Fruit fly (Drosophila melanogaster) whole organism, embryonic: ENCODE data around the gene CG5056.

Experiments used
- Abd-B ChIP-seq: fragments of 200-800 bp; sonication (Bioruptor generic); optimal IDR thresholded peaks from 2 replicates; lab custom pipeline; 2018; ENCODE audit warnings: missing biosample characterization, mild to moderate bottlenecking, missing genetic modification characterization, moderate library complexity
- Asciz ChIP-seq: fragments of 200-800 bp; sonication (Bioruptor generic); optimal IDR thresholded peaks from 2 replicates; lab custom pipeline; 2017; ENCODE audit warnings: missing biosample characterization, mild to moderate bottlenecking, missing genetic modification characterization, missing genetic modification reagents
- Blimp-1 ChIP-seq: fragments of 200-800 bp; sonication (Bioruptor generic); optimal IDR thresholded peaks from 3 replicates; lab custom pipeline; 2018; ENCODE audit warnings: missing biosample characterization, missing genetic modification characterization, mild to moderate bottlenecking, moderate library complexity, missing genetic modification reagents
- CG10565 ChIP-seq: fragments of 200-800 bp; sonication (Bioruptor generic); optimal IDR thresholded peaks from 3 replicates; lab custom pipeline; 2016; ENCODE audit warnings: missing biosample characterization, mild to moderate bottlenecking, missing genetic modification characterization
- CG11723 ChIP-seq: fragments of 200-800 bp; sonication (Bioruptor generic); optimal IDR thresholded peaks from 2 replicates; lab custom pipeline; 2017; ENCODE audit warnings: missing biosample characterization, mild to moderate bottlenecking, missing genetic modification characterization
- CG12942 ChIP-seq: fragments of 200-800 bp; sonication (Bioruptor generic); optimal IDR thresholded peaks from 3 replicates; lab custom pipeline; 2016; ENCODE audit warnings: missing biosample characterization, missing genetic modification characterization
- CG13123 ChIP-seq: fragments of 200-800 bp; sonication (Bioruptor generic); optimal IDR thresholded peaks from 2 replicates; lab custom pipeline; 2016; ENCODE audit warnings: missing biosample characterization, missing genetic modification characterization
- CG13624 ChIP-seq: fragments of 200-800 bp; sonication (Bioruptor generic); optimal IDR thresholded peaks from 2 replicates; lab custom pipeline; 2016; ENCODE audit warnings: missing biosample characterization, missing genetic modification characterization
- CG15073 ChIP-seq: fragments of 200-800 bp; sonication (Bioruptor generic); optimal IDR thresholded peaks from 2 replicates; lab custom pipeline; 2016; ENCODE audit warnings: missing biosample characterization, missing genetic modification characterization
- CG15514 ChIP-seq: fragments of 200-800 bp; sonication (Bioruptor generic); optimal IDR thresholded peaks from 3 replicates; lab custom pipeline; 2017; ENCODE audit warnings: missing biosample characterization, missing genetic modification characterization, mild to moderate bottlenecking, moderate library complexity, missing genetic modification reagents
- CG17568 ChIP-seq: fragments of 200-800 bp; sonication (Bioruptor generic); optimal IDR thresholded peaks from 2 replicates; lab custom pipeline; 2018; ENCODE audit warnings: missing biosample characterization, mild to moderate bottlenecking, missing genetic modification characterization, moderate library complexity
- CG18011 ChIP-seq: fragments of 200-800 bp; sonication (Bioruptor generic); optimal IDR thresholded peaks from 2 replicates; lab custom pipeline; 2017; ENCODE audit warnings: missing biosample characterization, missing genetic modification characterization, mild to moderate bottlenecking, moderate library complexity, missing genotype
- CG2199 ChIP-seq: fragments of 200-800 bp; sonication (Bioruptor generic); IDR thresholded peaks from 3 replicates; pipeline ENCODE4 v1.3.6; 2022; ENCODE audit warnings: missing biosample characterization, missing genetic modification characterization
- CG30020 ChIP-seq: fragments of 200-800 bp; optimal IDR thresholded peaks from 2 replicates; lab custom pipeline; 2019; ENCODE audit warnings: missing biosample characterization, mild to moderate bottlenecking, missing genetic modification characterization, moderate library complexity
- CG32772 ChIP-seq: fragments of 200-800 bp; sonication (Bioruptor generic); IDR thresholded peaks from 2 replicates; pipeline ENCODE4 v1.3.6; 2022; ENCODE audit warnings: missing biosample characterization, missing genetic modification characterization
- CG3281 ChIP-seq: fragments of 200-800 bp; sonication (Bioruptor generic); optimal IDR thresholded peaks from 3 replicates; lab custom pipeline; 2017; ENCODE audit warnings: missing biosample characterization, mild to moderate bottlenecking, missing genetic modification characterization
- CG4707 ChIP-seq: fragments of 200-800 bp; sonication (Bioruptor generic); optimal IDR thresholded peaks from 2 replicates; lab custom pipeline; 2018; ENCODE audit warnings: missing biosample characterization, mild to moderate bottlenecking, missing genetic modification characterization, moderate library complexity
- CG5180 ChIP-seq: fragments of 200-800 bp; sonication (Bioruptor generic); optimal IDR thresholded peaks from 3 replicates; lab custom pipeline; 2017; ENCODE audit warnings: missing biosample characterization, missing genetic modification characterization, mild to moderate bottlenecking, moderate library complexity, missing genetic modification reagents
- CG6272 ChIP-seq: fragments of 200-800 bp; sonication (Bioruptor generic); IDR thresholded peaks from 2 replicates; pipeline ENCODE4 v1.3.6; 2022; ENCODE audit warnings: missing biosample characterization, missing genetic modification characterization
- CG9215 ChIP-seq: fragments of 200-800 bp; sonication (Bioruptor generic); IDR thresholded peaks from 2 replicates; pipeline ENCODE4 v1.3.6; 2022; ENCODE audit warnings: missing biosample characterization, missing genetic modification characterization
- CG9817 ChIP-seq: fragments of 200-800 bp; sonication (Bioruptor generic); optimal IDR thresholded peaks from 2 replicates; lab custom pipeline; 2018; ENCODE audit warnings: missing biosample characterization, mild to moderate bottlenecking, missing genetic modification characterization, moderate library complexity
- CHES-1-like ChIP-seq: fragments of 200-800 bp; sonication (Bioruptor generic); optimal IDR thresholded peaks from 2 replicates; lab custom pipeline; 2016; ENCODE audit warnings: missing biosample characterization, missing genetic modification characterization
- Deaf1 ChIP-seq: fragments of 200-800 bp; optimal IDR thresholded peaks from 3 replicates; lab custom pipeline; 2019; ENCODE audit warnings: missing biosample characterization, mild to moderate bottlenecking, missing genetic modification characterization, moderate library complexity
- H15 ChIP-seq: fragments of 200-800 bp; sonication (Bioruptor generic); IDR thresholded peaks from 3 replicates; pipeline ENCODE4 v1.3.6; 2022; ENCODE audit warnings: missing biosample characterization, missing genetic modification characterization
- HHEX ChIP-seq: fragments of 200-800 bp; sonication (Bioruptor generic); optimal IDR thresholded peaks from 3 replicates; lab custom pipeline; 2017; ENCODE audit warnings: missing biosample characterization, mild to moderate bottlenecking, missing genetic modification characterization, missing genetic modification reagents
- HLH54F ChIP-seq: fragments of 200-800 bp; sonication (Bioruptor generic); optimal IDR thresholded peaks from 3 replicates; lab custom pipeline; 2016; ENCODE audit warnings: missing biosample characterization, missing genetic modification characterization
- Hr3 ChIP-seq: fragments of 200-800 bp; sonication (Bioruptor generic); optimal IDR thresholded peaks from 3 replicates; lab custom pipeline; 2016; ENCODE audit warnings: missing biosample characterization, missing genetic modification characterization
- Hr51 ChIP-seq, 2 experiments: fragments of 200-800 bp; sonication (Bioruptor generic); optimal IDR thresholded peaks; 2 replicates in 1 of 2; 3 replicates in 1 of 2; lab custom pipeline; 2016 to 2018; ENCODE audit warnings: missing biosample characterization in 2 of 2, missing genetic modification characterization in 2 of 2, mild to moderate bottlenecking in 1 of 2, moderate library complexity in 1 of 2
- MBD-R2 ChIP-seq: fragments of 200-800 bp; sonication (Bioruptor generic); IDR thresholded peaks from 2 replicates; pipeline ENCODE4 v1.3.6; 2022; ENCODE audit warnings: missing biosample characterization, missing genetic modification characterization
- MTF-1 ChIP-seq: fragments of 200-800 bp; sonication (Bioruptor generic); optimal IDR thresholded peaks from 2 replicates; lab custom pipeline; 2018; ENCODE audit warnings: missing biosample characterization, mild to moderate bottlenecking, missing genetic modification characterization, borderline replicate concordance
- Nf-YA ChIP-seq: fragments of 200-800 bp; sonication (Bioruptor generic); IDR thresholded peaks from 2 replicates; pipeline ENCODE4 v1.3.6; 2022; ENCODE audit warnings: missing biosample characterization, missing genetic modification characterization
- Rfx ChIP-seq: fragments of 200-800 bp; sonication (Bioruptor generic); IDR thresholded peaks from 2 replicates; pipeline ENCODE4 v1.3.6; 2022; ENCODE audit warnings: missing biosample characterization, missing genetic modification characterization
- Trl ChIP-seq, 3 experiments: fragments of >200 bp in 2 of 3; fragments of 200-800 bp in 1 of 3; sonication (Bioruptor generic) in 1 of 3; optimal IDR thresholded peaks; 2 replicates in 1 of 3; 3 replicates in 2 of 3; lab custom pipeline; 2016 to 2017; ENCODE audit warnings: missing biosample characterization in 1 of 3, missing genetic modification characterization in 1 of 3
- ac ChIP-seq: fragments of 200-800 bp; sonication (Bioruptor generic); optimal IDR thresholded peaks from 3 replicates; lab custom pipeline; 2017; ENCODE audit warnings: missing biosample characterization, mild to moderate bottlenecking, missing genetic modification characterization
- br ChIP-seq: fragments of >200 bp; optimal IDR thresholded peaks from 2 replicates; lab custom pipeline; 2017
- cato ChIP-seq: fragments of 200-800 bp; sonication (Bioruptor generic); optimal IDR thresholded peaks from 2 replicates; lab custom pipeline; 2016; ENCODE audit warnings: missing biosample characterization, missing genetic modification characterization, borderline replicate concordance
- chinmo ChIP-seq: fragments of 200-800 bp; sonication (Bioruptor generic); IDR thresholded peaks from 4 replicates; pipeline ENCODE4 v1.3.6; 2022; ENCODE audit warnings: missing biosample characterization, missing genetic modification characterization; ENCODE audit not compliant: partially characterized antibody
- cwo ChIP-seq: fragments of 200-800 bp; sonication (Bioruptor generic); optimal IDR thresholded peaks from 3 replicates; lab custom pipeline; 2017; ENCODE audit warnings: missing biosample characterization, missing genetic modification characterization, mild to moderate bottlenecking, moderate library complexity, missing genetic modification reagents
- fd102C ChIP-seq: fragments of 200-800 bp; sonication (Bioruptor generic); optimal IDR thresholded peaks from 2 replicates; lab custom pipeline; 2018; ENCODE audit warnings: missing biosample characterization, mild to moderate bottlenecking, missing genetic modification characterization, moderate library complexity
- gem ChIP-seq: fragments of 200-800 bp; sonication (Bioruptor generic); optimal IDR thresholded peaks from 2 replicates; lab custom pipeline; 2019; ENCODE audit warnings: missing biosample characterization, mild to moderate bottlenecking, missing genetic modification characterization, moderate library complexity
- hb ChIP-seq: fragments of 200-800 bp; sonication (Bioruptor generic); IDR thresholded peaks from 3 replicates; pipeline ENCODE4 v1.3.6; 2022; ENCODE audit warnings: missing biosample characterization, missing genetic modification characterization; ENCODE audit not compliant: partially characterized antibody
- hbn ChIP-seq: fragments of 200-800 bp; sonication (Bioruptor generic); IDR thresholded peaks from 2 replicates; pipeline ENCODE4 v1.3.6; 2022; ENCODE audit warnings: missing biosample characterization, missing genetic modification characterization; ENCODE audit not compliant: partially characterized antibody
- her ChIP-seq: fragments of 200-800 bp; sonication (Bioruptor generic); optimal IDR thresholded peaks from 2 replicates; lab custom pipeline; 2016; ENCODE audit warnings: missing biosample characterization, missing genetic modification characterization
- maf-S ChIP-seq: fragments of 200-800 bp; sonication (Bioruptor generic); optimal IDR thresholded peaks from 2 replicates; lab custom pipeline; 2016; ENCODE audit warnings: missing biosample characterization, missing genetic modification characterization
- pzg ChIP-seq: fragments of 200-800 bp; sonication (Bioruptor generic); optimal IDR thresholded peaks from 3 replicates; lab custom pipeline; 2018; ENCODE audit warnings: missing biosample characterization, mild to moderate bottlenecking, missing genetic modification characterization, moderate library complexity
- so ChIP-seq: fragments of 200-800 bp; sonication (Bioruptor generic); IDR thresholded peaks from 3 replicates; pipeline ENCODE4 v1.3.6; 2022; ENCODE audit warnings: missing biosample characterization, missing genetic modification characterization
- vvl ChIP-seq: fragments of 200-800 bp; sonication (Bioruptor generic); IDR thresholded peaks from 2 replicates; pipeline ENCODE4 v1.3.6; 2022; ENCODE audit warnings: missing biosample characterization, missing genetic modification characterization
- wdn ChIP-seq: fragments of 200-800 bp; sonication (Bioruptor generic); IDR thresholded peaks from 2 replicates; pipeline ENCODE4 v1.3.6; 2022; ENCODE audit warnings: missing biosample characterization, missing genetic modification characterization
- wor ChIP-seq: fragments of 200-800 bp; sonication (Bioruptor generic); IDR thresholded peaks from 2 replicates; pipeline ENCODE4 v1.3.6; 2022; ENCODE audit warnings: missing biosample characterization, missing genetic modification characterization

Gene CG5056

DNA sequence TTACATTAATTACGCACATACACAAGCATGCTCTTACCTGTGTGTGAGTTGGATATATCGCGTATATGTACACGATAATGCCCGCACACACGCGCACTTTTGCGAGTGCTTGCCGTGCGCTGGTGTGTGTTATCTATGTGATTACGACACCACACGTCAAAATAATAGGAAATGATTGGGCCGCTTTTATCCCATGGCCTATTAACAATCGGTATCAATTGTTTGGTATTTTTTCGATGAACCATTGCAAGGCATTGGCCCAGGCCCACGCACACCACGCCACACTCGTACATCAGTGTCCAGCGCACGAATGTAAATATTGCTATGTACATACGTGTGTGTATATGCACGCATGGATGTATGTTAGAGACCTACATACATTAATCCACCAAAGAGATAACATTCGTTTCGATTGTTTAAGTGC is 31.6 kb upstream of the CG5056 start:
- TF ChIP-seq CG2199 (peak; percentile 86; the same call in 2 of the 3 replicates), wor (no peak), CG30020 (peak; percentile 96), gem (tag; lab: Kevin White, UChicago) (peak; percentile 45), chinmo (peak; percentile 98), hb (no peak), CG9215 (no peak), wdn (GFP tag; lab: Robert Waterston, UW) (0 out of 2 replicates have a peak, but pooled peaks have one; percentile 38), CG5180 (peak; percentile 65), CG12942 (GFP tag; lab: Kevin White, UChicago) (peak; percentile 6), Trl (optimal IDR thresholded peaks at IDR 0.05; lab: Kevin White, UChicago) (peak in 1 of 2 experiments; percentile 31), Trl (GFP tag; optimal IDR thresholded peaks at IDR 0.05; lab: Kevin White, UChicago) (peak; percentile 45), cato (no peak), MTF-1 (GFP tag; lab: Kevin White, UChicago) (peak; percentile 74), H15 (GFP tag; lab: Robert Waterston, UW) (no peak), CG9817 (no peak), Hr51 (GFP tag; optimal IDR thresholded peaks at IDR 0.05; lab: Kevin White, UChicago) (peak in 1 of 2 experiments; percentile 40), MBD-R2 (peak; percentile 81), CG10565 (GFP tag; lab: Kevin White, UChicago) (no peak), CG6272 (GFP tag; lab: Robert Waterston, UW) (no peak), CG3281 (GFP tag; lab: Kevin White, UChicago) (peak; percentile 76), CG17568 (GFP tag; lab: Kevin White, UChicago) (peak; percentile 72), pzg (GFP tag; lab: Kevin White, UChicago) (peak; percentile 58), br (no peak), CG4707 (GFP tag; lab: Kevin White, UChicago) (peak; percentile 65), so (GFP tag; lab: Robert Waterston, UW) (no peak; the same call in 1 of the 3 replicates), CG13624 (GFP tag; lab: Kevin White, UChicago) (peak; percentile 68), HHEX (GFP tag; lab: Kevin White, UChicago) (peak; percentile 78), CG11723 (peak; percentile 75), Hr3 (GFP tag; lab: Kevin White, UChicago) (peak; percentile 6), CG32772 (GFP tag; lab: Robert Waterston, UW) (no peak), hbn (GFP tag; lab: Robert Waterston, UW) (peak; percentile 61), cwo (GFP tag; lab: Kevin White, UChicago) (peak; percentile 61), CG15514 (peak; percentile 96), Abd-B (no peak), fd102C (GFP tag; lab: Kevin White, UChicago) (peak; percentile 17), Blimp-1 (GFP tag; lab: Kevin White, UChicago) (no peak), vvl (peak; percentile 93), her (GFP tag; lab: Kevin White, UChicago) (peak; percentile 75), CG15073 (GFP tag; lab: Kevin White, UChicago) (no peak), CG18011 (GFP tag; lab: Kevin White, UChicago) (peak; percentile 34), maf-S (GFP tag; lab: Kevin White, UChicago) (peak; percentile 41), Deaf1 (tag; lab: Kevin White, UChicago) (peak; percentile 40), Asciz (peak; percentile 69), Rfx (peak; percentile 75), CG13123 (peak; percentile 30), Nf-YA (no peak), HLH54F (GFP tag; lab: Kevin White, UChicago) (peak; percentile 25), ac (GFP tag; lab: Kevin White, UChicago) (peak; percentile 15), CHES-1-like (GFP tag; lab: Kevin White, UChicago) (peak; percentile 73)
